Fruit fly (Drosophila melanogaster) whole organism, embryonic: ENCODE data around the gene CG3165.

Experiments
- Atf-2 ChIP-seq: fragments of 200-800 bp; sonication (Bioruptor generic); optimal IDR thresholded peaks from 2 replicates; lab custom pipeline; 2016; ENCODE audit warnings: missing biosample characterization, missing genetic modification characterization
- Atf6 ChIP-seq: fragments of 200-800 bp; sonication (Bioruptor generic); IDR thresholded peaks from 2 replicates; pipeline ENCODE4 v1.3.6; 2022; ENCODE audit warnings: missing biosample characterization, missing genetic modification characterization
- Blimp-1 ChIP-seq: fragments of 200-800 bp; sonication (Bioruptor generic); optimal IDR thresholded peaks from 3 replicates; lab custom pipeline; 2018; ENCODE audit warnings: missing biosample characterization, missing genetic modification characterization, mild to moderate bottlenecking, moderate library complexity, missing genetic modification reagents
- C15 ChIP-seq: fragments of 200-800 bp; sonication (Bioruptor generic); IDR thresholded peaks from 3 replicates; pipeline ENCODE4 v1.3.6; 2022; ENCODE audit warnings: missing biosample characterization, missing genetic modification characterization
- CG10565 ChIP-seq: fragments of 200-800 bp; sonication (Bioruptor generic); optimal IDR thresholded peaks from 3 replicates; lab custom pipeline; 2016; ENCODE audit warnings: missing biosample characterization, mild to moderate bottlenecking, missing genetic modification characterization
- CG11456 ChIP-seq: fragments of 200-800 bp; sonication (Bioruptor generic); IDR thresholded peaks from 3 replicates; pipeline ENCODE4 v1.3.6; 2022; ENCODE audit warnings: missing biosample characterization, missing genetic modification characterization
- CG11695 ChIP-seq: fragments of 200-800 bp; sonication (Bioruptor generic); IDR thresholded peaks from 3 replicates; pipeline ENCODE4 v1.3.6; 2022; ENCODE audit warnings: missing biosample characterization, missing genetic modification characterization
- CG12391 ChIP-seq: fragments of 200-800 bp; sonication (Bioruptor generic); optimal IDR thresholded peaks from 3 replicates; lab custom pipeline; 2018; ENCODE audit warnings: missing biosample characterization, mild to moderate bottlenecking, missing genetic modification characterization, moderate library complexity
- CG13296 ChIP-seq: fragments of 200-800 bp; sonication (Bioruptor generic); optimal IDR thresholded peaks from 3 replicates; lab custom pipeline; 2018; ENCODE audit warnings: missing biosample characterization, mild to moderate bottlenecking, missing genetic modification characterization
- CG1832 ChIP-seq: fragments of 200-800 bp; sonication (Bioruptor generic); optimal IDR thresholded peaks from 2 replicates; lab custom pipeline; 2017; ENCODE audit warnings: missing biosample characterization, mild to moderate bottlenecking, missing genetic modification characterization, inconsistent platforms
- CG18764 ChIP-seq: fragments of 200-800 bp; sonication (Bioruptor generic); optimal IDR thresholded peaks from 3 replicates; lab custom pipeline; 2016; ENCODE audit warnings: missing biosample characterization, missing genetic modification characterization
- CG2875 ChIP-seq: fragments of 200-800 bp; sonication (Bioruptor generic); optimal IDR thresholded peaks from 2 replicates; lab custom pipeline; 2017; ENCODE audit warnings: missing biosample characterization, mild to moderate bottlenecking, missing genetic modification characterization, missing genetic modification reagents
- CG30431 ChIP-seq: fragments of 200-800 bp; sonication (Bioruptor generic); optimal IDR thresholded peaks from 2 replicates; lab custom pipeline; 2017; ENCODE audit warnings: missing biosample characterization, missing genetic modification characterization
- CG31224 ChIP-seq: fragments of 200-800 bp; sonication (Bioruptor generic); IDR thresholded peaks from 2 replicates; pipeline ENCODE4 v1.3.6; 2022; ENCODE audit warnings: missing biosample characterization, missing genetic modification characterization
- CG34422 ChIP-seq: fragments of 200-800 bp; sonication (Bioruptor generic); IDR thresholded peaks from 3 replicates; pipeline ENCODE4 v1.3.6; 2022; ENCODE audit warnings: missing biosample characterization, missing genetic modification characterization
- CG4707 ChIP-seq: fragments of 200-800 bp; sonication (Bioruptor generic); optimal IDR thresholded peaks from 2 replicates; lab custom pipeline; 2018; ENCODE audit warnings: missing biosample characterization, mild to moderate bottlenecking, missing genetic modification characterization, moderate library complexity
- CG4730 ChIP-seq: fragments of 200-800 bp; sonication (Bioruptor generic); IDR thresholded peaks from 2 replicates; pipeline ENCODE4 v1.3.6; 2022; ENCODE audit warnings: missing biosample characterization, missing genetic modification characterization
- CG6254 ChIP-seq: fragments of 200-800 bp; sonication (Bioruptor generic); optimal IDR thresholded peaks from 3 replicates; lab custom pipeline; 2017; ENCODE audit warnings: mild to moderate bottlenecking, missing biosample characterization, missing genetic modification reagents, missing genetic modification characterization
- CG7839 ChIP-seq: fragments of 200-800 bp; sonication (Bioruptor generic); optimal IDR thresholded peaks from 3 replicates; lab custom pipeline; 2018; ENCODE audit warnings: missing biosample characterization, mild to moderate bottlenecking, missing genetic modification characterization, moderate library complexity
- CG8089 ChIP-seq: fragments of 200-800 bp; sonication (Bioruptor generic); optimal IDR thresholded peaks from 3 replicates; lab custom pipeline; 2016; ENCODE audit warnings: missing biosample characterization, missing genetic modification characterization
- CG9437 ChIP-seq: fragments of 200-800 bp; sonication (Bioruptor generic); optimal IDR thresholded peaks from 2 replicates; lab custom pipeline; 2018; ENCODE audit warnings: missing biosample characterization, mild to moderate bottlenecking, missing genetic modification characterization
- CHES-1-like ChIP-seq: fragments of 200-800 bp; sonication (Bioruptor generic); optimal IDR thresholded peaks from 2 replicates; lab custom pipeline; 2016; ENCODE audit warnings: missing biosample characterization, missing genetic modification characterization
- Fer1 ChIP-seq: fragments of 200-800 bp; sonication (Bioruptor generic); optimal IDR thresholded peaks from 2 replicates; lab custom pipeline; 2017; ENCODE audit warnings: missing biosample characterization, mild to moderate bottlenecking, missing genetic modification characterization
- H15 ChIP-seq: fragments of 200-800 bp; sonication (Bioruptor generic); IDR thresholded peaks from 3 replicates; pipeline ENCODE4 v1.3.6; 2022; ENCODE audit warnings: missing biosample characterization, missing genetic modification characterization
- Hmx ChIP-seq: fragments of 200-800 bp; sonication (Bioruptor generic); optimal IDR thresholded peaks from 2 replicates; lab custom pipeline; 2016; ENCODE audit warnings: missing biosample characterization, missing genetic modification characterization
- Mes4 ChIP-seq: fragments of 200-800 bp; sonication (Bioruptor generic); optimal IDR thresholded peaks from 2 replicates; lab custom pipeline; 2016; ENCODE audit warnings: missing biosample characterization, missing genetic modification characterization
- NfI ChIP-seq: fragments of 200-800 bp; sonication (Bioruptor generic); optimal IDR thresholded peaks from 3 replicates; lab custom pipeline; 2018; ENCODE audit warnings: missing biosample characterization, mild to moderate bottlenecking, missing genetic modification characterization, moderate library complexity
- Rx ChIP-seq: fragments of 200-800 bp; sonication (Bioruptor generic); IDR thresholded peaks from 2 replicates; pipeline ENCODE4 v1.3.6; 2022; ENCODE audit warnings: missing biosample characterization, missing genetic modification characterization
- Sox100B ChIP-seq: fragments of 200-800 bp; sonication (Bioruptor generic); optimal IDR thresholded peaks from 3 replicates; lab custom pipeline; 2018; ENCODE audit warnings: missing biosample characterization, mild to moderate bottlenecking, missing genetic modification characterization
- Xbp1 ChIP-seq: fragments of 200-800 bp; sonication (Bioruptor generic); optimal IDR thresholded peaks from 3 replicates; lab custom pipeline; 2016; ENCODE audit warnings: missing biosample characterization, mild to moderate bottlenecking, missing genetic modification characterization
- abd-A ChIP-seq: fragments of 200-800 bp; sonication (Bioruptor generic); optimal IDR thresholded peaks from 3 replicates; lab custom pipeline; 2019; ENCODE audit warnings: missing biosample characterization, mild to moderate bottlenecking, missing genetic modification characterization, moderate library complexity
- ac ChIP-seq: fragments of 200-800 bp; sonication (Bioruptor generic); optimal IDR thresholded peaks from 3 replicates; lab custom pipeline; 2017; ENCODE audit warnings: missing biosample characterization, mild to moderate bottlenecking, missing genetic modification characterization
- ap ChIP-seq: fragments of 200-800 bp; sonication (Bioruptor generic); IDR thresholded peaks from 2 replicates; pipeline ENCODE4 v1.3.6; 2022; ENCODE audit warnings: missing biosample characterization, missing genetic modification characterization
- bab2 ChIP-seq: fragments of 200-800 bp; sonication (Bioruptor generic); optimal IDR thresholded peaks from 2 replicates; lab custom pipeline; 2016; ENCODE audit warnings: missing biosample characterization, missing genetic modification characterization
- bbx ChIP-seq: fragments of 200-800 bp; sonication (Bioruptor generic); IDR thresholded peaks from 2 replicates; pipeline ENCODE4 v1.3.6; 2022; ENCODE audit warnings: missing biosample characterization, missing genetic modification characterization; ENCODE audit not compliant: partially characterized antibody
- dmrt99B ChIP-seq: fragments of 200-800 bp; sonication (Bioruptor generic); optimal IDR thresholded peaks from 2 replicates; lab custom pipeline; 2018; ENCODE audit warnings: missing biosample characterization, mild to moderate bottlenecking, missing genetic modification characterization, moderate library complexity
- dysf ChIP-seq: fragments of 200-800 bp; sonication (Bioruptor generic); IDR thresholded peaks from 3 replicates; pipeline ENCODE4 v1.3.6; 2022; ENCODE audit warnings: missing biosample characterization, missing genetic modification characterization
- exex ChIP-seq: fragments of 200-800 bp; sonication (Bioruptor generic); optimal IDR thresholded peaks from 4 replicates; lab custom pipeline; 2018; ENCODE audit warnings: missing biosample characterization, mild to moderate bottlenecking, missing genetic modification characterization, moderate library complexity
- fru ChIP-seq: fragments of >200 bp; optimal IDR thresholded peaks from 2 replicates; lab custom pipeline; 2017
- gfzf ChIP-seq: fragments of 200-800 bp; sonication (Bioruptor generic); optimal IDR thresholded peaks from 2 replicates; lab custom pipeline; 2016; ENCODE audit warnings: missing biosample characterization, mild to moderate bottlenecking, missing genetic modification characterization, moderate library complexity
- hth ChIP-seq: fragments of >200 bp; optimal IDR thresholded peaks from 2 replicates; lab custom pipeline; 2017; ENCODE audit warnings: inconsistent platforms
- knrl ChIP-seq: fragments of 200-800 bp; sonication (Bioruptor generic); IDR thresholded peaks from 3 replicates; pipeline ENCODE4 v1.3.6; 2022; ENCODE audit warnings: missing biosample characterization, missing genetic modification characterization; ENCODE audit not compliant: partially characterized antibody
- lab ChIP-seq: fragments of 200-800 bp; sonication (Bioruptor generic); optimal IDR thresholded peaks from 3 replicates; lab custom pipeline; 2017; ENCODE audit warnings: missing biosample characterization, missing genetic modification characterization, mild to moderate bottlenecking, moderate library complexity, missing genetic modification reagents
- mld ChIP-seq: fragments of 200-800 bp; sonication (Bioruptor generic); IDR thresholded peaks from 3 replicates; pipeline ENCODE4 v1.3.6; 2022; ENCODE audit warnings: missing biosample characterization, missing genetic modification characterization; ENCODE audit not compliant: partially characterized antibody
- nau ChIP-seq: fragments of 200-800 bp; sonication (Bioruptor generic); optimal IDR thresholded peaks from 3 replicates; lab custom pipeline; 2017; ENCODE audit warnings: missing biosample characterization, mild to moderate bottlenecking, missing genetic modification characterization, missing genetic modification reagents
- nom ChIP-seq: fragments of 200-800 bp; sonication (Bioruptor generic); optimal IDR thresholded peaks from 2 replicates; lab custom pipeline; 2017; ENCODE audit warnings: missing biosample characterization, missing genetic modification characterization, mild to moderate bottlenecking, moderate library complexity, missing genetic modification reagents
- phol ChIP-seq: fragments of 200-800 bp; sonication (Bioruptor generic); optimal IDR thresholded peaks from 3 replicates; lab custom pipeline; 2018; ENCODE audit warnings: missing biosample characterization, mild to moderate bottlenecking, missing genetic modification characterization, moderate library complexity
- pita ChIP-seq: fragments of 200-800 bp; sonication (Bioruptor generic); optimal IDR thresholded peaks from 2 replicates; lab custom pipeline; 2017; ENCODE audit warnings: missing biosample characterization, mild to moderate bottlenecking, missing genetic modification characterization
- row ChIP-seq: fragments of 200-800 bp; sonication (Bioruptor generic); IDR thresholded peaks from 3 replicates; pipeline ENCODE4 v1.3.6; 2022; ENCODE audit warnings: missing biosample characterization, missing genetic modification characterization
- run ChIP-seq: fragments of 200-800 bp; sonication (Bioruptor generic); optimal IDR thresholded peaks from 3 replicates; lab custom pipeline; 2018; ENCODE audit warnings: missing biosample characterization, mild to moderate bottlenecking, missing genetic modification characterization
- sima ChIP-seq: fragments of 200-800 bp; sonication (Bioruptor generic); optimal IDR thresholded peaks from 2 replicates; lab custom pipeline; 2016; ENCODE audit warnings: missing biosample characterization, missing genetic modification characterization

Gene CG3165

DNA sequence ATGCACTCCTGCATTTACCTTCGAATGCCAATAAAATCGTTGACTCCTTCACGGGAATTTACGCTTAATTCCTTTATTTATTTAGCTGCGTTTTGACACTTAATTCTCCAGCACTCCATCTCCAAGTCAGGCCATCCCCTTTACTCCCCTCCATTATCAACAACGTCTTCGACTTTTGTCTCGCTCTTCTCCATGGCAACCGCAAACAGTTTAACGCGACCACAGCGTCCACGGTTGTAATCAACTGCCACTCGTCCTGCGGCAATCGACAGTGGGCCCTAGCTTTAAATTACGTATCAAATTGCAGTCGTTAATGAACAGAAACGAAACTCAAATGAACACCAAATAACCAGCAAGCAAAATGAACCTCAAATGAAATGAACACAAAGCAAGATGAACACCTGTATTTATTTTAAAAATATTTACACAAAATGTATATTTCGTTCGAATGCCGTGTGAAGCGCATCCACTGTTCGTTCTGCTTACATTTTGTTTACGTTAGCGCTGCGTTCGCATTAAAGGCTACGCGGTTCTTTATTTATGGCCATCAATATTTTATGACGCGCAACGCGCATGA is 45.3 kb upstream of the CG3165 start (continued):
- TF ChIP-seq CG13296 (GFP tag; lab: Kevin White, UChicago) (no peak), CG4730 (no peak), CG31224 (GFP tag; lab: Robert Waterston, UW) (no peak), Hmx (no peak), hth (lab: Kevin White, UChicago) (no peak), Rx (no peak), mld (no peak), Atf6 (GFP tag; lab: Robert Waterston, UW) (no peak), nau (GFP tag; lab: Kevin White, UChicago) (no peak), C15 (GFP tag; lab: Robert Waterston, UW) (no peak), phol (tag; lab: Kevin White, UChicago) (peak; percentile 22), Xbp1 (no peak), nom (GFP tag; lab: Kevin White, UChicago) (peak; percentile 70), pita (no peak), fru (lab: Kevin White, UChicago) (no peak), Atf-2 (no peak), CG4707 (peak; percentile 37), CG2875 (GFP tag; lab: Kevin White, UChicago) (no peak), CG34422 (GFP tag; lab: Robert Waterston, UW) (no peak), Sox100B (GFP tag; lab: Kevin White, UChicago) (no peak), exex (no peak), sima (GFP tag; lab: Kevin White, UChicago) (no peak), run (peak; percentile 42), CG18764 (no peak), CHES-1-like (GFP tag; lab: Kevin White, UChicago) (no peak), CG11695 (GFP tag; lab: Robert Waterston, UW) (no peak), CG6254 (GFP tag; lab: Kevin White, UChicago) (no peak), row (GFP tag; lab: Robert Waterston, UW) (peak; percentile 66), lab (peak; percentile 33), CG8089 (GFP tag; lab: Kevin White, UChicago) (no peak), knrl (GFP tag; lab: Robert Waterston, UW) (no peak), NfI (GFP tag; lab: Kevin White, UChicago) (no peak), Fer1 (GFP tag; lab: Kevin White, UChicago) (peak; percentile 52), gfzf (no peak), CG12391 (peak; percentile 17), bab2 (GFP tag; lab: Kevin White, UChicago) (no peak), Mes4 (GFP tag; lab: Kevin White, UChicago) (no peak), abd-A (tag; lab: Kevin White, UChicago) (peak; percentile 52), ac (GFP tag; lab: Kevin White, UChicago) (no peak), bbx (GFP tag; lab: Robert Waterston, UW) (no peak), CG7839 (tag; lab: Kevin White, UChicago) (peak; percentile 23), CG1832 (GFP tag; lab: Kevin White, UChicago) (no peak), ap (no peak), CG10565 (GFP tag; lab: Kevin White, UChicago) (no peak), CG11456 (GFP tag; lab: Robert Waterston, UW) (no peak), CG9437 (GFP tag; lab: Kevin White, UChicago) (peak; percentile 2), H15 (GFP tag; lab: Robert Waterston, UW) (no peak), dmrt99B (tag; lab: Kevin White, UChicago) (peak; percentile 49), CG30431 (GFP tag; lab: Kevin White, UChicago) (no peak), Blimp-1 (GFP tag; lab: Kevin White, UChicago) (peak; percentile 15), dysf (peak; percentile 25; the same call in 1 of the 3 replicates)
